Worm (Caenorhabditis elegans) whole organism, midembryonic: ENCODE data around the gene fbxa-179.

Experiments
- T22C8.4 ChIP-seq: fragments of 200-800 bp; sonication (Bioruptor generic); IDR thresholded peaks from 2 replicates; pipeline ENCODE4 v1.3.6; 2022; ENCODE audit warnings: missing genetic modification characterization, missing compliant biosample characterization
- cog-1 ChIP-seq: sonication (generic microtip); optimal IDR thresholded peaks from 2 replicates; lab custom pipeline; 2016; ENCODE audit warnings: missing genetic modification characterization, missing compliant biosample characterization
- flt-1 ChIP-seq: fragments of 200-800 bp; sonication (Bioruptor generic); IDR thresholded peaks from 2 replicates; pipeline ENCODE4 v1.3.6; 2022; ENCODE audit warnings: missing genetic modification characterization, missing compliant biosample characterization
- klf-2 ChIP-seq: fragments of 200-800 bp; sonication (Bioruptor generic); conservative IDR thresholded peaks from 2 replicates; pipeline ENCODE4 v1.3.6; 2022; ENCODE audit warnings: missing genetic modification reagents, missing genetic modification characterization, missing compliant biosample characterization
- med-1 ChIP-seq: sonication (generic microtip); optimal IDR thresholded peaks from 2 replicates; lab custom pipeline; 2017; ENCODE audit warnings: missing genetic modification characterization, mild to moderate bottlenecking, missing compliant biosample characterization, antibody characterized with exemption, missing genetic modification reagents; ENCODE audit not compliant: insufficient read depth
- ref-1 ChIP-seq: fragments of 200-800 bp; sonication (Bioruptor generic); conservative IDR thresholded peaks from 2 replicates; pipeline ENCODE4 v1.3.6; 2022; ENCODE audit warnings: missing genetic modification reagents, missing genetic modification characterization, missing compliant biosample characterization
- tab-1 ChIP-seq: fragments of 200-800 bp; sonication (Bioruptor generic); IDR thresholded peaks from 2 replicates; pipeline ENCODE4 v1.3.6; 2022; ENCODE audit warnings: missing genetic modification characterization, missing compliant biosample characterization
- ztf-23 ChIP-seq: fragments of 200-800 bp; sonication (Bioruptor generic); IDR thresholded peaks from 2 replicates; pipeline ENCODE4 v1.3.6; 2022; ENCODE audit warnings: missing genetic modification reagents, missing genetic modification characterization, missing compliant biosample characterization
- ztf-29 ChIP-seq: fragments of 200-800 bp; sonication (Bioruptor generic); IDR thresholded peaks from 2 replicates; pipeline ENCODE4 v1.3.6; 2022; ENCODE audit warnings: missing genetic modification reagents, missing genetic modification characterization, missing compliant biosample characterization

The fbxa-179 gene

DNA sequence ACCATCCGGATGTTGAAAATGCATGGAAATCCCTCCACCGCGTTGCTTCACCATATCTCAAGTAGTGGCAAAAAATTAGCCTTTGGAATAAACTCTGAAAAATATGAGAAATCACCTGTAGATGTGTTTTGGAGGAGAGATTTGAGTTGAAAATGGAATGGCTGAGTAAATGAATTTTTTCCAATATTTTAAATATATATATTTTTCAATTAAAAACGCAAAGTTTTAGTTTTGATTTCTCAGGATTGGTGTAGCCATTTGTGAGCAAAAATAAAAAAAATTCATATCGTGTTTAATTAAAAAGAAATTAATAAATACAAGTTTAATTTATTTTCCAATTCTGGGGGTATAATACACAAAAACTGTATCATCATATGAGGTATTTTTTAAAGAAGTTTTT lies 15.4 kb upstream of the fbxa-179 start, which contains the start of gene F23D12.1:
Gene F23D12.1 (minus strand): TSS at position 101 of the 400 bp plus-strand sequence.
- TF ChIP-seq ztf-23 (GFP tag; lab: Robert Waterston, UW) (no peak), flt-1 (GFP tag; lab: Robert Waterston, UW) (no peak), klf-2 (GFP tag; lab: Robert Waterston, UW) (no peak), ztf-29 (GFP tag; lab: Robert Waterston, UW) (no peak), ref-1 (no peak), med-1 (GFP tag; lab: Kevin White, UChicago) (no peak), tab-1 (GFP tag; lab: Robert Waterston, UW) (no peak), T22C8.4 (no peak), cog-1 (tag; lab: Kevin White, UChicago) (no peak)

DNA sequence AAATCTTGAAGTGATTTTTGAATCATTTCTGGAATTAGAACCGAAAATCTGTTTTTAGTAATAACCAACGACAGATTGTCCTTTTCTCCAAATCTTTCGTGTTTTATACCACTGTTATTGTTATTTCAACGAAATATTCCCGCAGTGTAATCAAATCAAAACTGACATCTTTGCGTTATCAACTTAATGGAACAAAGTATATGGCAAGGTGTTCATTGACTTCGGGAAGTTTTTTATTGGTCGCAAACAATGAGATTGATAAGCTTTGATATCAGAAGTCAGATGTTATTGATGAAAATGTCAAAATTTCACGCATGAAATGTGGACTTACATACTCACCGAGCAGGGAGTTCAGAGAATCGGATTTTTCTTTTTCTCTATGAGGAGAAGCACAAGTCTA lies 12.0 kb upstream of the fbxa-179 start, which contains the start of gene F23D12.11:
Gene F23D12.11 (minus strand): TSS at position 79 of the 400 bp plus-strand sequence.
- no peak for TF ChIP-seq ref-1
- TF ChIP-seq klf-2 (GFP tag; lab: Robert Waterston, UW): no peak
- TF ChIP-seq med-1 (GFP tag; lab: Kevin White, UChicago): no peak
- TF ChIP-seq T22C8.4: no peak

- TF ChIP-seq flt-1 (GFP tag; lab: Robert Waterston, UW) (no peak), med-1 (GFP tag; lab: Kevin White, UChicago) (no peak), tab-1 (GFP tag; lab: Robert Waterston, UW) (no peak), ref-1 (no peak), klf-2 (GFP tag; lab: Robert Waterston, UW) (no peak), cog-1 (tag; lab: Kevin White, UChicago) (no peak), ztf-29 (GFP tag; lab: Robert Waterston, UW) (no peak), ztf-23 (GFP tag; lab: Robert Waterston, UW) (no peak), T22C8.4 (no peak)
Measured at ce11 chrX:14424186-14424585, 11.5 kb upstream of the fbxa-179 start.

ce11 chrX:14423105-14423504 lies 10.4 kb upstream of the fbxa-179 start, which contains the start of gene fipr-3:
Gene fipr-3 (plus strand): TSS chrX:14423405.
- TF ChIP-seq ref-1 (no peak), cog-1 (tag; lab: Kevin White, UChicago) (no peak)

DNA sequence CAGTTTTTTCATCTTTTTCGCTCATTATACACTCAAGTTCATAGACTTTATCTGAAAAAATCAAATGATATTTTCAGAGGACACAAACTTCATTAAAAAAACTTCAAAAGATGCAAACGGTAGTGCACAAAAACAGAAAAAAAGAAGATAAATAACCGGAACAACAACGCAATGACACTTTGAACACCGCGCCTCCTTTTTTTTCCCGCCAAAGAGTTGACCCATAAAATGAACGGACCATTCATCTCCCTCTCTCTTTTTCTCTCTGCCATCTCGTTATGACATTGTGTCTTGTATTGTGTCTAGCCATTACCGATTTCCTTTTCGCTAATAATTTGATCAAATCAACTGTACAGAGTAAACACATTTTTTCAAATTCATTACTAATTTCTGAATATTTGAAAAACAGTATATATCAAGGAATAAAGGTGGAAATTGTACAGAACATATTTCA lies 8.9 kb upstream of the fbxa-179 start, which contains the start of gene F23D12.2:
Gene F23D12.2 (minus strand): TSS at position 51 of the 454 bp plus-strand sequence.
- no peak for TF ChIP-seq cog-1 (tag; lab: Kevin White, UChicago)
- TF ChIP-seq tab-1 (GFP tag; lab: Robert Waterston, UW): no peak
- no peak for TF ChIP-seq med-1 (GFP tag; lab: Kevin White, UChicago)
- TF ChIP-seq klf-2 (GFP tag; lab: Robert Waterston, UW): no peak
- no peak for TF ChIP-seq flt-1 (GFP tag; lab: Robert Waterston, UW)
- no peak for TF ChIP-seq ref-1
- no peak for TF ChIP-seq ztf-23 (GFP tag; lab: Robert Waterston, UW)
- no peak for TF ChIP-seq T22C8.4
- no peak for TF ChIP-seq ztf-29 (GFP tag; lab: Robert Waterston, UW)

DNA sequence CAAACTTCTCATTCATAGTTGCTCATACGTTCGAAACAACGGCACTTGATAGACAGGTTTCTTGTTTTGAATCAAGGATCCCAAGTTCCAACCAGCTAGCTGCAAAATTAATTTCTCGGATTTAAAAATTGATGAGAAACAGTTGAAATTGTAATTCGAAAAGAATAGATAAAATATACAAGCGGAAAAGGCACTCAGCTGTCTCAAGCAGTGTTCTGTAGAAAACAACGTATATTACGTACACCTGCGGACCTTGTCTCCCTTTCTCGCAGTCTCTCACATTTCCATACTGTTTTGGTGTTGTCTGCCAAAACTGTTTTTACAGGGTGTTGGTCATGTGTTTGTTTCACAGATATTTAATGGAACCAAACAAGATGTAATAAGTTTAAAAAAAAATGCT lies 3.0 kb upstream of the fbxa-179 start, which contains the start of gene F23D12.10:
Gene F23D12.10 (minus strand): TSS at position 101 of the 400 bp plus-strand sequence.
- TF ChIP-seq flt-1 (GFP tag; lab: Robert Waterston, UW) (no peak), cog-1 (tag; lab: Kevin White, UChicago) (no peak), klf-2 (GFP tag; lab: Robert Waterston, UW) (no peak), T22C8.4 (no peak), ztf-29 (GFP tag; lab: Robert Waterston, UW) (no peak), ref-1 (no peak), ztf-23 (GFP tag; lab: Robert Waterston, UW) (no peak), med-1 (GFP tag; lab: Kevin White, UChicago) (no peak), tab-1 (GFP tag; lab: Robert Waterston, UW) (no peak)

- no peak for TF ChIP-seq klf-2 (GFP tag; lab: Robert Waterston, UW)
- TF ChIP-seq cog-1 (tag; lab: Kevin White, UChicago): no peak
- no peak for TF ChIP-seq flt-1 (GFP tag; lab: Robert Waterston, UW)
- TF ChIP-seq ztf-23 (GFP tag; lab: Robert Waterston, UW): no peak
- no peak for TF ChIP-seq med-1 (GFP tag; lab: Kevin White, UChicago)
- TF ChIP-seq ref-1: no peak
- no peak for TF ChIP-seq ztf-29 (GFP tag; lab: Robert Waterston, UW)
- TF ChIP-seq T22C8.4: no peak
- TF ChIP-seq tab-1 (GFP tag; lab: Robert Waterston, UW): no peak
Measured at ce11 chrX:14405817-14406216, 6.9 kb downstream of the fbxa-179 start, which contains the start of gene frpr-17. Gene frpr-17 (plus strand): TSS chrX:14406117.

- TF ChIP-seq ztf-23 (GFP tag; lab: Robert Waterston, UW): no peak
- TF ChIP-seq tab-1 (GFP tag; lab: Robert Waterston, UW): no peak
- no peak for TF ChIP-seq flt-1 (GFP tag; lab: Robert Waterston, UW)
- no peak for TF ChIP-seq ztf-29 (GFP tag; lab: Robert Waterston, UW)
- TF ChIP-seq klf-2 (GFP tag; lab: Robert Waterston, UW): no peak
- no peak for TF ChIP-seq cog-1 (tag; lab: Kevin White, UChicago)
- TF ChIP-seq ref-1: no peak
- no peak for TF ChIP-seq T22C8.4
Measured at ce11 chrX:14401230-14401629, 11.4 kb downstream of the fbxa-179 start.

DNA sequence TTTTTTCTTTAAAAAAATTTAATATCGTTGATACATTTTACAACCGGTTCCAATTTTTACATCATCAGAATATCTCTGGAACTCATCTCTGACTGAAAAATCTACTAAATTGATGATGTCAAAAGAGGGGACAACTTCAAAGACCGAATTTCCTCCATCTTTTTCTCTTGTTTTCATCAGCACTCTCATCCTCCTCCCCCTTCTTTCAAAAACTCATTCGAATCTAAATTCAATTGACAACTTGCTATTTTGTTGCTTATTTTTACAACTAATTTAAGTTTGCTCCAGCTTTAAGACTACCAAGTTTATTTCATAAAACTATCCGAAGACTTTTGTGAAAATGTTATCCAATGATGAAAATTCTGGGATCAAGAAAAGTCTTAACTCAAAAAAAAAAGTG lies 13.6 kb downstream of the fbxa-179 start:
- no peak for TF ChIP-seq T22C8.4

DNA sequence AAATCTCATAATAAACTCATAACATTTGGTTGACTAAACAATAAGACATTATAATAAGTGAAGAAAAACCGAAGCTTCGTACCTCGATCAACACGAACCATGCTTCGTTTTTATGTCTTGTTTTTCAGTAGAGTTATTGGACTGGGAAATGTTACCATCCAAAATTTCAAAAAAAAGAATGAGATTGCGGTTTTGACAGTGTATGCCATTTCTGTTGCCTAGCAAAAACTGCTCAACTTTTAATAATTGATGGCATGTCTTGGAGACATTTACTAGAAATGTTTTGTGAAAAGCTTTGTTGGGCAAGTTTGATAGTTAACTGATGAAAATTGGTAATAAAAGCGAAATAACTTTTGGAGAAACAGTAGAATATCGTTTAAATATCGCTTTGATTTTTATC lies 17.4 kb downstream of the fbxa-179 start, which contains the start of gene Y60A9.1:
Gene Y60A9.1 (minus strand): TSS at position 101 of the 400 bp plus-strand sequence.
- TF ChIP-seq klf-2 (GFP tag; lab: Robert Waterston, UW): no peak
- no peak for TF ChIP-seq T22C8.4
- no peak for TF ChIP-seq ztf-29 (GFP tag; lab: Robert Waterston, UW)
- no peak for TF ChIP-seq tab-1 (GFP tag; lab: Robert Waterston, UW)
- TF ChIP-seq flt-1 (GFP tag; lab: Robert Waterston, UW): no peak
- no peak for TF ChIP-seq ztf-23 (GFP tag; lab: Robert Waterston, UW)
- TF ChIP-seq med-1 (GFP tag; lab: Kevin White, UChicago): no peak
- TF ChIP-seq ref-1: no peak
- TF ChIP-seq cog-1 (tag; lab: Kevin White, UChicago): no peak
